Worm (Caenorhabditis elegans) whole organism, L1 larva: ENCODE results near the gene srg-23.

Experiments
- C16A3.4 ChIP-seq: fragments of 150-350 bp; optimal IDR thresholded peaks from 2 replicates; lab custom pipeline; 2014; ENCODE audit warnings: missing biosample characterization, missing genetic modification characterization
- C34B4.2 ChIP-seq: sonication (generic microtip); optimal IDR thresholded peaks from 2 replicates; lab custom pipeline; 2017; ENCODE audit warnings: mild to moderate bottlenecking, missing genetic modification characterization, missing compliant biosample characterization
- ceh-82 ChIP-seq, 3 experiments: fragments of 150-350 bp in 1 of 3; sonication (generic microtip) in 2 of 3; optimal IDR thresholded peaks; 2 replicates each; lab custom pipeline; 2014 to 2017; ENCODE audit warnings: missing biosample characterization in 3 of 3, missing genetic modification characterization in 3 of 3
- egl-27 ChIP-seq, 2 experiments: fragments of 150-350 bp in 1 of 2; sonication (generic microtip); optimal IDR thresholded peaks; 3 replicates each; lab custom pipeline; 2017 to 2018; ENCODE audit warnings: missing biosample characterization in 2 of 2, missing genetic modification characterization in 2 of 2, missing genetic modification reagents in 2 of 2
- elt-3 ChIP-seq, 6 experiments: fragments of 150-350 bp in 1 of 6; sonication (generic microtip); optimal IDR thresholded peaks; 2 replicates each; lab custom pipeline; 2017 to 2018; ENCODE audit warnings: missing biosample characterization in 6 of 6, missing genetic modification characterization in 6 of 6, inconsistent platforms in 1 of 6
- hlh-17 ChIP-seq: fragments of 200-800 bp; sonication (Bioruptor generic); optimal IDR thresholded peaks from 2 replicates; lab custom pipeline; 2018; ENCODE audit warnings: missing genetic modification characterization, mild to moderate bottlenecking, missing compliant biosample characterization, moderate library complexity, borderline replicate concordance
- lin-39 ChIP-seq: fragments of 150-350 bp; optimal IDR thresholded peaks from 2 replicates; lab custom pipeline; 2014; ENCODE audit warnings: missing biosample characterization, missing genetic modification reagents, missing genetic modification characterization
- mep-1 ChIP-seq: fragments of 150-350 bp; optimal IDR thresholded peaks from 2 replicates; lab custom pipeline; 2014; ENCODE audit warnings: missing biosample characterization, missing genetic modification characterization
- nhr-28 ChIP-seq: fragments of 150-350 bp; optimal IDR thresholded peaks from 2 replicates; lab custom pipeline; 2014; ENCODE audit warnings: missing biosample characterization, missing genetic modification characterization
- snpc-4 ChIP-seq: fragments of 150-350 bp; optimal IDR thresholded peaks from 2 replicates; lab custom pipeline; 2014; ENCODE audit warnings: missing biosample characterization, missing genetic modification characterization
- snu-23 ChIP-seq: sonication (generic microtip); optimal IDR thresholded peaks from 2 replicates; lab custom pipeline; 2016; ENCODE audit warnings: missing genetic modification characterization, missing compliant biosample characterization
- vab-15 ChIP-seq: sonication (generic microtip); optimal IDR thresholded peaks from 2 replicates; lab custom pipeline; 2017; ENCODE audit warnings: missing genotype, mild to moderate bottlenecking, missing genetic modification characterization, missing compliant biosample characterization

- TF ChIP-seq snu-23 (GFP tag; lab: Kevin White, UChicago) (no peak), C16A3.4 (no peak), vab-15 (no peak), nhr-28 (no peak), elt-3 (tag; optimal IDR thresholded peaks at IDR 0.05; lab: Kevin White, UChicago) (no peak), lin-39 (tag; lab: Kevin White, UChicago) (no peak), ceh-82 (tag; optimal IDR thresholded peaks at IDR 0.05; lab: Kevin White, UChicago) (no peak), C34B4.2 (no peak), egl-27 (tag; optimal IDR thresholded peaks at IDR 0.05; lab: Kevin White, UChicago) (no peak), snpc-4 (tag; lab: Kevin White, UChicago) (no peak), hlh-17 (GFP tag; lab: Kevin White, UChicago) (no peak), mep-1 (tag; lab: Kevin White, UChicago) (no peak)
Measured at ce11 chrII:3051332-3051731, 44.6 kb downstream of the srg-23 start.
